Worm (Caenorhabditis elegans) whole organism, young adult: Measurements from ENCODE around the gene Y64G10A.7.

ENCODE experiments used
- B0035.1 ChIP-seq: sonication (generic microtip); optimal IDR thresholded peaks from 2 replicates; lab custom pipeline; 2016; ENCODE audit warnings: missing genetic modification characterization, mild to moderate bottlenecking, missing compliant biosample characterization, missing genotype, missing genetic modification reagents
- C06A6.2 ChIP-seq: fragments of 200-800 bp; sonication (Bioruptor generic); conservative IDR thresholded peaks from 2 replicates; pipeline ENCODE4 v1.3.6; 2022; ENCODE audit warnings: missing genetic modification characterization, missing compliant biosample characterization
- F33H1.4 ChIP-seq: fragments of 200-800 bp; sonication (Bioruptor generic); IDR thresholded peaks from 2 replicates; pipeline ENCODE4 v1.3.6; 2022; ENCODE audit warnings: missing genetic modification reagents, missing genetic modification characterization, missing compliant biosample characterization
- F49E8.2 ChIP-seq: sonication (generic microtip); optimal IDR thresholded peaks from 3 replicates; lab custom pipeline; 2017; ENCODE audit warnings: missing genetic modification characterization, mild to moderate bottlenecking, missing compliant biosample characterization, antibody characterized with exemption, moderate library complexity; ENCODE audit not compliant: insufficient read depth
- F57C9.4 ChIP-seq: sonication (generic microtip); optimal IDR thresholded peaks from 2 replicates; lab custom pipeline; 2017; ENCODE audit warnings: mild to moderate bottlenecking, missing genetic modification characterization, missing compliant biosample characterization
- T07F8.4 ChIP-seq: sonication (generic microtip); optimal IDR thresholded peaks from 2 replicates; lab custom pipeline; 2016; ENCODE audit warnings: mild to moderate bottlenecking, missing genetic modification characterization, moderate library complexity, missing compliant biosample characterization
- Y53F4B.3 ChIP-seq: fragments of 200-800 bp; sonication (Bioruptor generic); IDR thresholded peaks from 2 replicates; pipeline ENCODE4 v1.3.6; 2022; ENCODE audit warnings: missing genetic modification reagents, missing genetic modification characterization, missing compliant biosample characterization
- Y53G8AR.9 ChIP-seq: fragments of 200-800 bp; sonication (Bioruptor generic); conservative IDR thresholded peaks from 2 replicates; pipeline ENCODE4 v1.3.6; 2022; ENCODE audit warnings: missing genetic modification reagents, missing genetic modification characterization, missing compliant biosample characterization
- Y79H2A.3 ChIP-seq: fragments of 200-800 bp; sonication (Bioruptor generic); conservative IDR thresholded peaks from 2 replicates; pipeline ENCODE4 v1.3.6; 2022; ENCODE audit warnings: missing genetic modification reagents, missing genetic modification characterization, missing compliant biosample characterization
- aptf-2 ChIP-seq: fragments of 200-800 bp; sonication (Bioruptor generic); conservative IDR thresholded peaks from 2 replicates; pipeline ENCODE4 v1.3.6; 2022; ENCODE audit warnings: missing genetic modification reagents, missing genetic modification characterization, missing compliant biosample characterization
- atf-7 ChIP-seq: sonication (generic microtip); optimal IDR thresholded peaks from 2 replicates; lab custom pipeline; 2017; ENCODE audit warnings: mild to moderate bottlenecking, missing genetic modification characterization, missing compliant biosample characterization
- attf-6 ChIP-seq: fragments of 200-800 bp; sonication (Bioruptor generic); IDR thresholded peaks from 2 replicates; pipeline ENCODE4 v1.3.6; 2022; ENCODE audit warnings: missing genetic modification reagents, missing genetic modification characterization, missing compliant biosample characterization
- bed-1 ChIP-seq: fragments of 200-800 bp; sonication (Bioruptor generic); IDR thresholded peaks from 2 replicates; pipeline ENCODE4 v1.3.6; 2022; ENCODE audit warnings: missing genetic modification reagents, missing genetic modification characterization, missing compliant biosample characterization
- ccch-3 ChIP-seq: fragments of 200-800 bp; sonication (Bioruptor generic); optimal IDR thresholded peaks from 2 replicates; lab custom pipeline; 2018; ENCODE audit warnings: mild to moderate bottlenecking, missing genetic modification characterization, missing compliant biosample characterization
- cebp-1 ChIP-seq, 2 experiments: fragments of 200-800 bp in 1 of 2; sonication (Bioruptor generic) in 1 of 2; sonication (generic microtip) in 1 of 2; IDR thresholded peaks in 1 of 2; optimal IDR thresholded peaks in 1 of 2; 2 replicates each; pipeline versions ENCODE4 v1.3.6 to Lab custom; 2017 to 2022; ENCODE audit warnings: missing compliant biosample characterization in 2 of 2, missing genetic modification characterization in 2 of 2, mild to moderate bottlenecking in 1 of 2, missing genetic modification reagents in 1 of 2, moderate library complexity in 1 of 2
- cebp-2 ChIP-seq: fragments of 200-800 bp; sonication (Bioruptor generic); IDR thresholded peaks from 2 replicates; pipeline ENCODE4 v1.3.6; 2022; ENCODE audit warnings: missing genetic modification characterization, missing compliant biosample characterization
- ceh-27 ChIP-seq: fragments of 200-800 bp; sonication (Bioruptor generic); optimal IDR thresholded peaks from 2 replicates; lab custom pipeline; 2018; ENCODE audit warnings: mild to moderate bottlenecking, missing genetic modification characterization, moderate library complexity, missing compliant biosample characterization
- egrh-3 ChIP-seq: fragments of 200-800 bp; sonication (Bioruptor generic); IDR thresholded peaks from 2 replicates; pipeline ENCODE4 v1.3.6; 2022; ENCODE audit warnings: missing genetic modification reagents, missing genetic modification characterization, missing compliant biosample characterization
- hsf-1 ChIP-seq: fragments of 200-800 bp; sonication (Bioruptor generic); IDR thresholded peaks from 2 replicates; pipeline ENCODE4 v1.3.6; 2022; ENCODE audit warnings: missing genetic modification reagents, missing genetic modification characterization, missing compliant biosample characterization
- let-607 ChIP-seq, 2 experiments: fragments of 200-800 bp in 1 of 2; sonication (Bioruptor generic) in 1 of 2; sonication (generic microtip) in 1 of 2; optimal IDR thresholded peaks; 2 replicates each; lab custom pipeline; 2016 to 2018; ENCODE audit warnings: mild to moderate bottlenecking in 2 of 2, missing compliant biosample characterization in 2 of 2, missing genetic modification characterization in 2 of 2, moderate library complexity in 2 of 2, missing genotype in 1 of 2
- lin-40 ChIP-seq: sonication (generic microtip); optimal IDR thresholded peaks from 2 replicates; lab custom pipeline; 2016; ENCODE audit warnings: missing genetic modification characterization, mild to moderate bottlenecking, missing compliant biosample characterization, missing genotype, missing genetic modification reagents
- lsl-1 ChIP-seq: fragments of 200-800 bp; sonication (Bioruptor generic); optimal IDR thresholded peaks from 2 replicates; lab custom pipeline; 2018; ENCODE audit warnings: mild to moderate bottlenecking, missing genetic modification characterization, moderate library complexity, missing compliant biosample characterization
- madf-6 ChIP-seq: fragments of 200-800 bp; sonication (Bioruptor generic); IDR thresholded peaks from 2 replicates; pipeline ENCODE4 v1.3.6; 2022; ENCODE audit warnings: missing genetic modification reagents, missing genetic modification characterization, missing compliant biosample characterization
- nfyb-1 ChIP-seq: fragments of 200-800 bp; sonication (Bioruptor generic); IDR thresholded peaks from 2 replicates; pipeline ENCODE4 v1.3.6; 2022; ENCODE audit warnings: missing genetic modification reagents, missing genetic modification characterization, missing compliant biosample characterization
- nhr-27 ChIP-seq: fragments of 200-800 bp; sonication (Bioruptor generic); optimal IDR thresholded peaks from 2 replicates; lab custom pipeline; 2018; ENCODE audit warnings: mild to moderate bottlenecking, missing genetic modification characterization, moderate library complexity, missing compliant biosample characterization
- nhr-80 ChIP-seq: sonication (generic microtip); optimal IDR thresholded peaks from 2 replicates; lab custom pipeline; 2016; ENCODE audit warnings: missing genetic modification characterization, missing compliant biosample characterization
- sea-2 ChIP-seq: fragments of 200-800 bp; sonication (Bioruptor generic); IDR thresholded peaks from 2 replicates; pipeline ENCODE4 v1.3.6; 2022; ENCODE audit warnings: missing genetic modification characterization, missing compliant biosample characterization
- snpc-3.4 ChIP-seq: sonication (generic microtip); optimal IDR thresholded peaks from 2 replicates; lab custom pipeline; 2017; ENCODE audit warnings: missing genetic modification characterization, mild to moderate bottlenecking, missing compliant biosample characterization, antibody characterized with exemption, moderate library complexity, missing genotype, missing genetic modification reagents
- snpc-4 ChIP-seq, 5 experiments: fragments of 150-350 bp in 1 of 5; sonication (generic microtip) in 4 of 5; optimal IDR thresholded peaks; 2 replicates each; lab custom pipeline; 2014 to 2018; ENCODE audit warnings: missing genetic modification characterization in 5 of 5, missing biosample characterization in 3 of 5, antibody characterized with exemption in 2 of 5, mild to moderate bottlenecking in 2 of 5, missing compliant biosample characterization in 2 of 5, missing genotype in 2 of 5, moderate library complexity in 2 of 5, missing genetic modification reagents in 1 of 5
- somi-1 ChIP-seq: fragments of 200-800 bp; sonication (Bioruptor generic); optimal IDR thresholded peaks from 2 replicates; lab custom pipeline; 2018; ENCODE audit warnings: mild to moderate bottlenecking, missing genetic modification characterization, missing compliant biosample characterization
- zim-3 ChIP-seq: sonication (generic microtip); optimal IDR thresholded peaks from 2 replicates; lab custom pipeline; 2017; ENCODE audit warnings: mild to moderate bottlenecking, missing genetic modification characterization, moderate library complexity, missing compliant biosample characterization

Gene Y64G10A.7

DNA sequence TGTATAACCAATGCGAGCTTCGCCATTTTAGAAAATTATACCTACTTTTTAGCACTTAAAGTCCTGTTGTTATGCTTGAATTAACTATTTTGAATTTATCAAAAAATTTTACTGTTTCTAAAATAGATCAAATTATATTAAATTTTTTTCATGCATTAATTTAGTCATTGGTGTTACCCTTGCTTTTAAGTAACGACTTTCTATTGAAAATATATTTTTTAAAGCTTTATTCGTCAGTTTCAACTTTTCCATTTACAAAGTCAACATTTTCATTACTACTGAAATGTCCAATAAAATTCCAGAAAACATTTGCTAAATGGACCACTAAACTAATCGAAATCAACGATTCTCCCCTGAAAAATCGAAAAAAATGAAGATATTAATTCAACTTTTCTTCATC, at the start of gene Y64G10A.7:
Y64G10A.7 (plus strand) TSS at position 301 of the 400 bp plus-strand sequence.
- TF ChIP-seq B0035.1 (tag; lab: Kevin White, UChicago) (no peak), madf-6 (GFP tag; lab: Robert Waterston, UW) (no peak), ccch-3 (GFP tag; lab: Kevin White, UChicago) (no peak), ceh-27 (no peak), snpc-3.4 (no peak), hsf-1 (GFP tag; lab: Robert Waterston, UW) (no peak), F57C9.4 (tag; lab: Kevin White, UChicago) (no peak), Y79H2A.3 (GFP tag; lab: Robert Waterston, UW) (no peak), C06A6.2 (GFP tag; lab: Robert Waterston, UW) (no peak), nhr-80 (tag; lab: Kevin White, UChicago) (no peak), T07F8.4 (tag; lab: Kevin White, UChicago) (no peak), nhr-27 (no peak), egrh-3 (GFP tag; lab: Robert Waterston, UW) (no peak)

DNA sequence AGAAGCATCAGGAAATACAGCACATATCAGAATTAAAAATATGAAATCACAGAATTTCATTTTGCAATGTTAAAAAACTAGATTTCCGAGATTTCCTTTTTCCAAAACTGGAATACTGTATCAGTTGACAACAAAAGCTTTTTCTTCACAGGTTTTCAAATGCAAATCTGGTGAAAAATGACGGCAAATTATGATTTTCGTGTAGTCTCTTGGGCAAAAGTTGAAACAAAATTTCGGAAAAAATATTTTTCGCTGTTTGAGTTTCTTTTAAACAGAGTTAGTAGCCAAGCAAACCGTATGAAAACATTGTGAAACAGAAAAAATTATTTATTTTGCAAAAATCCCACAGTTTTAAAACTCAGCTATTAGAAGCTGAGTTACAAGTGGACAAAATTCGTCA, 47.3 kb upstream of the Y64G10A.7 start, which contains the start of gene Y64G10A.2:
Y64G10A.2 (minus strand) TSS at position 101 of the 400 bp plus-strand sequence.
- no peak for TF ChIP-seq hsf-1 (GFP tag; lab: Robert Waterston, UW)

DNA sequence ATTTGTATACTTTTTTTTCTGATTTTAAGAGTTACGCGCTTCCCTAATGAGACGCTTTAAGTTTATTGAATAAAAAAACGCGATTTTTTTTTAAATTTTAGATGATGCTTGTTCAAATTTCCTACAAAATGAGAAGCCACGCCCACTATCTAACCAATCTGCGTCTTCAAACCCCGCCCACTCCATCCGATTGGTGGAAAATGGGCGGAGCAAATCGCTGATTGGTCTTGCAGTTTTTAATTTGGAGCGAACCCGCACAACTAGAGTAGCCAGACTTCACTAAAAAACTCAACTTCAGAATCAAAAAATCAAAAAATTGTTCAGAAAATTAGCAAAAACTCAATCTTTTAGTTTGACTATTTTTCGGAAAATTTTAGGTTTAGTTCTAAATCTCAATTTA, 42.3 kb upstream of the Y64G10A.7 start:
- no peak for TF ChIP-seq lsl-1 (GFP tag; lab: Kevin White, UChicago)

DNA sequence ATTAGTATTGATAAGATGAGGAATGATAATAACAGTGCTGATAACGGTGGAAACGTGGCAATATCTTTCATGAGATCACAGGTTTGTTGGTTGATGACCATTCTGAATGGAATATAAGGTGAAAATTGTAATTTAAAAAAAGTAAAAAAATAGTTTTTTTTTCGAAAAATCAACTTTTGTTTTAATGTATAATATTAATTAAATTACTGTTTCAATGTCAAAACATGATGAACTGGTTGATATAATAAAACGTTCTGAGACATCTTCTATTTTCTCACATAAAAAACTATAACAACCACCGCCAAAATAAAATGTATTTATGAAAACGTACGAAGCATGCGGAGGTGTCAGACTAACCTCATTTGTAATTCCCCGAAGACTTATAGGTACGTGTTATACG, 41.6 kb upstream of the Y64G10A.7 start, which contains the start of gene srab-24:
srab-24 (minus strand) TSS at position 101 of the 400 bp plus-strand sequence.
- no peak for TF ChIP-seq sea-2
- no peak for TF ChIP-seq cebp-2 (GFP tag; lab: Robert Waterston, UW)
- no peak for TF ChIP-seq lin-40 (tag; lab: Kevin White, UChicago)
- TF ChIP-seq bed-1 (GFP tag; lab: Robert Waterston, UW), result no peak
- TF ChIP-seq somi-1, result no peak
- TF ChIP-seq aptf-2 (GFP tag; lab: Robert Waterston, UW), result no peak
- no peak for TF ChIP-seq ceh-27
- no peak for TF ChIP-seq F33H1.4 (GFP tag; lab: Robert Waterston, UW)
- no peak for TF ChIP-seq cebp-1 (GFP tag; IDR thresholded peaks at IDR 0.05; lab: Robert Waterston, UW)
- no peak for TF ChIP-seq cebp-1 (tag; optimal IDR thresholded peaks at IDR 0.05; lab: Kevin White, UChicago)
- no peak for TF ChIP-seq Y53F4B.3
- TF ChIP-seq nhr-27, result no peak
- no peak for TF ChIP-seq zim-3 (tag; lab: Kevin White, UChicago)
- no peak for TF ChIP-seq Y53G8AR.9 (GFP tag; lab: Robert Waterston, UW)
- no peak for TF ChIP-seq F49E8.2 (tag; lab: Kevin White, UChicago)
- no peak for TF ChIP-seq let-607 (tag; optimal IDR thresholded peaks at IDR 0.05; lab: Kevin White, UChicago)

DNA sequence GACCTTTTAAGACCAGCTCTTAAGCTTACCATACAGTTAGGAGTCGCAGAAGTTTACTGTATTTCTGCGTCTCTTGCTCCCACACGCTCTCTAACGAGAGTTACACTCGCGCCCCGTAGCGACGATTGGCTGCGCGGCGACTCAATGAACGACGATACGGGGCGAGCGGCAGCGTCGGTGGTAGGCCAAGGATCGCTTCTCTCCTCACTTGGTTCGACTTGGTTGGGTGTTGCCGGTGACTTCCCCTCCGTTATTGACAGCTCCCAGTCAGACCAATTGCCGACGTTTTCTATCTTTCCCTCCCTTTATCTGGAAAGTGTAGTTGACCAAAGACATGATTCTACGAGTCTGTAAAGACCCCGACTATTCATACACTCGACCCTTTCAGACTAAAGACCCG, 36.1 kb upstream of the Y64G10A.7 start:
- TF ChIP-seq atf-7 (tag; lab: Kevin White, UChicago) (no peak), C06A6.2 (GFP tag; lab: Robert Waterston, UW) (no peak)

DNA sequence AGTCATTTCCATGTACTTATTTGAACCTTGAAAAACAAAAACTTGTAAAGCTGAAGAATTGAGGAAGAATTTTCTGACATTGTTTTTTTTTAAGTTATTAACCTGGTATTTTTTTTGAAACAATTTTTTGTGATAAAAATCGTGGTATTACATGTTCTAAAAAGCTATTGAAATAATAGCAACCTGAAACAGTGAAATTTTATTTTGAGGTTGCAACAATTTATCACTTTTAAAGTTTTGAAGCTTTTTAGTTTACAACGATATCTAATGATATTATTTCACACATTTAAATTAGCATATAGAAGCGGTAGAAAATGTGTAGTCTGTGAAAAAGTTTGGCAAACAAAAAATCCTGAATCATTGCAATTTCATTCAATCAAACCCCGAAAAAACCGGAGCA, 34.2 kb upstream of the Y64G10A.7 start:
- TF ChIP-seq nfyb-1 (GFP tag; lab: Robert Waterston, UW) (no peak), attf-6 (GFP tag; lab: Robert Waterston, UW) (peak; percentile 65; the same call in 1 of the 2 replicates), snpc-4 (GFP tag; optimal IDR thresholded peaks at IDR 0.05; lab: Kevin White, UChicago) (no peak), snpc-4 (tag; optimal IDR thresholded peaks at IDR 0.05; lab: Kevin White, UChicago) (peak in 2 of 4 experiments; percentile 22 to 66)
